Worm (Caenorhabditis elegans): ENCODE results near the gene F55C10.4.
"Not testable (repeated sequence)": the region's sequence is repeated elsewhere in the genome, so short reads cannot be mapped to it uniquely, and the experiment has no call there.

Gene F55C10.4

ce11 chrV:11385060-11385459 is 1.5 kb upstream of the F55C10.4 start, which contains the start of gene col-154:
col-154 (plus strand) TSS chrV:11385360.
- TF ChIP-seq blmp-1 (tag; optimal IDR thresholded peaks at IDR 0.05) (peak; percentile 73), ceh-82 (tag; optimal IDR thresholded peaks at IDR 0.05) (no peak), swsn-7 (tag; optimal IDR thresholded peaks at IDR 0.05) (no peak)

DNA sequence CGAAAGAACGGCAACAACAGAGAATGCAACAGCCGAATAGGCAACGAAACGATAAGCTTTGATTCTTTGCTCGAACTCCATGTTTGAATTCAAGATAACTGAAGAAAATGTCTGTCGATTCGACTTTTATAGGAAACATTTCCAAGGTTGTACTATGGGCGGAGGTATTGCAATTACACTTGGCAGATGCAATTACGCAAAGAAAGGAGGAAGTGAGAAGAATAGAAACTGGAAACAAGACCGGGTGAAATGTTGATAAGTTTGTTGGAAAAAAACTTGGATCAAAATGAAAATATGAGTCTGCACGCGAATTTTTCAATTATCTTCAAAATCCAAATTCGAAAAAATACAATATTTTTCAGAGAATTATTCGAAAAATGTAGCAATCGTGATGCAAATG is 3.2 kb downstream of the F55C10.4 start, which contains the start of gene col-155:
Gene col-155, minus strand, starts transcription at position 101 of the 400 bp plus-strand sequence.
- no peak for TF ChIP-seq ceh-82 (tag; optimal IDR thresholded peaks at IDR 0.05)
- TF ChIP-seq snu-23 (GFP tag; optimal IDR thresholded peaks at IDR 0.05): no peak
- TF ChIP-seq egl-13 (tag; optimal IDR thresholded peaks at IDR 0.05): no peak
- TF ChIP-seq fos-1 (tag; optimal IDR thresholded peaks at IDR 0.05): no peak
- TF ChIP-seq fkh-10 (GFP tag; optimal IDR thresholded peaks at IDR 0.05): no peak
- TF ChIP-seq xbp-1 (tag; optimal IDR thresholded peaks at IDR 0.05): no peak
- no peak for TF ChIP-seq unc-98 (GFP tag; IDR thresholded peaks at IDR 0.05)
- no peak for TF ChIP-seq unc-62 (GFP tag; optimal IDR thresholded peaks at IDR 0.05)
- TF ChIP-seq ces-1 (GFP tag; optimal IDR thresholded peaks at IDR 0.05): no peak
- TF ChIP-seq lin-35 (GFP tag; optimal IDR thresholded peaks at IDR 0.05): no peak
- TF ChIP-seq nhr-84 (tag; optimal IDR thresholded peaks at IDR 0.05): no peak

DNA sequence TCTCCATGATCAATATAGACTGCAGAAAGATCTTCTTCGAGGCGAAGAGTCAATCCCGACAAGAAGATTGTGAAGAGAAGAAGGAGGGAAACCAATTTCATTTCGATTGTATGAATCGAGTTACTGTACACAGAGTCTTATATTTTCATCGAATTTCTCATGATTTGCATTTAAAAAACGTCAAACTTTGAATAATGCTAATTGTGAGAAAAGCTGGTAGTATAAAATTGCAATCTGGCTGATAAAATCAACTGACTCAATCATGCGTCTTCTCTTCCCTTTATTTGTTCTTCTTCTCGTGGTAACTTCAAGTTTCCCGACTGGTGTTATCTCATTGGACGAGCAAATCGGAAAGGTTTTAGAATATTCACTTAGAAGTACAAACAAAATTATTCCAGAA is 3.9 kb downstream of the F55C10.4 start, which contains the start of the genes K03B8.11 and K03B8.14:
Gene K03B8.11, minus strand, starts transcription at position 101 of the 400 bp plus-strand sequence.
Gene K03B8.14, plus strand, starts transcription at position 110 of the 400 bp plus-strand sequence.
- TF ChIP-seq ceh-8 (GFP tag; optimal IDR thresholded peaks at IDR 0.05) (no peak), unc-62 (GFP tag; optimal IDR thresholded peaks at IDR 0.05) (no peak), egl-13 (tag; optimal IDR thresholded peaks at IDR 0.05) (no peak), fkh-4 (tag; optimal IDR thresholded peaks at IDR 0.05; ENCODE audit: borderline replicate concordance) (no peak), nhr-11 (tag; optimal IDR thresholded peaks at IDR 0.05) (no peak), nhr-84 (tag; optimal IDR thresholded peaks at IDR 0.05) (no peak), ztf-11 (tag; optimal IDR thresholded peaks at IDR 0.05) (no peak), jun-1 (tag; optimal IDR thresholded peaks at IDR 0.05) (no peak), lin-35 (GFP tag; optimal IDR thresholded peaks at IDR 0.05) (no peak), nhr-76 (tag; optimal IDR thresholded peaks at IDR 0.05) (no peak)

- no peak for TF ChIP-seq lin-14 (GFP tag; optimal IDR thresholded peaks at IDR 0.05)
- TF ChIP-seq lin-13 (GFP tag; optimal IDR thresholded peaks at IDR 0.05): no peak
- TF ChIP-seq mdl-1 (tag; optimal IDR thresholded peaks at IDR 0.05): no peak
- TF ChIP-seq mab-9 (GFP tag; IDR thresholded peaks at IDR 0.05): no peak
- no peak for TF ChIP-seq ama-1 (optimal IDR thresholded peaks at IDR 0.05)
- TF ChIP-seq ceh-82 (tag; optimal IDR thresholded peaks at IDR 0.05): no peak
- TF ChIP-seq lin-39 (tag; optimal IDR thresholded peaks at IDR 0.05): no peak
- TF ChIP-seq vab-15 (tag; optimal IDR thresholded peaks at IDR 0.05): no peak
- TF ChIP-seq dpl-1 (GFP tag; optimal IDR thresholded peaks at IDR 0.05): no peak
- TF ChIP-seq nhr-11 (tag; optimal IDR thresholded peaks at IDR 0.05): no peak
- no peak for TF ChIP-seq mep-1 (tag; optimal IDR thresholded peaks at IDR 0.05)
- no peak for TF ChIP-seq nhr-85 (tag)
- no peak for TF ChIP-seq sup-37 (GFP tag; optimal IDR thresholded peaks at IDR 0.05)
- TF ChIP-seq irx-1 (tag; optimal IDR thresholded peaks at IDR 0.05): no peak
- no peak for TF ChIP-seq ztf-4 (tag; optimal IDR thresholded peaks at IDR 0.05)
Observed at ce11 chrV:11392020-11392419, 5.5 kb downstream of the F55C10.4 start, which contains the start of gene nas-16. nas-16 (plus strand) TSS chrV:11392320.

DNA sequence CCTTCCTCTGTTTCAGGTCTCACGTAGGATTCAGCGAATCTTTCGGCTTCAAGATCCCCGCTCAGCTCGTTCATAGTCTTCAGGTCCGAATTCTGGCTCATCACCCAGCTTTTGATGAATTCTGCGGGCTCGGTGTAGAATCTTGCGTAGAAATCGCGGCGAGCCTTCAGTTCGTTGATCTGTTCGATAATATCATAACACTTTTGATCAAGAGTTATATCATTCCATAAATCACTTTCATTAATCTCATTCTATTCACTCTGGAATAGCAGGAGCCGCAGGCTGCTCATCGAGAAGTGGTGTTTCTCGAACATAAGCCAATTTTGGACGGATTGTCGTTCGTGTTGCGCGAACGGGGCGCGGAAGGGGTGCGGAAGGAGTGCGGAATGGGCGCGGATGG is 8.5 kb downstream of the F55C10.4 start, which contains the start of gene K03B8.4:
Gene K03B8.4, minus strand, starts transcription at position 101 of the 400 bp plus-strand sequence.
- TF ChIP-seq nhr-84 (tag; optimal IDR thresholded peaks at IDR 0.05); efl-3 (GFP tag; optimal IDR thresholded peaks at IDR 0.05); fkh-4 (tag; optimal IDR thresholded peaks at IDR 0.05; ENCODE audit: borderline replicate concordance): not testable (repeated sequence)
